Worm (Caenorhabditis elegans) whole organism, L2 larva: ENCODE measurements around the gene Y48E1C.4.

Experiments
- C34F6.9 ChIP-seq: fragments of 150-350 bp; optimal IDR thresholded peaks from 2 replicates; lab custom pipeline; 2014; ENCODE audit warnings: missing biosample characterization, missing genetic modification characterization
- F13H6.1 ChIP-seq: sonication (generic microtip); optimal IDR thresholded peaks from 2 replicates; lab custom pipeline; 2016; ENCODE audit warnings: missing genetic modification characterization, missing compliant biosample characterization
- Y55F3AM.14 ChIP-seq: fragments of 200-800 bp; sonication (Bioruptor generic); optimal IDR thresholded peaks from 2 replicates; lab custom pipeline; 2018; ENCODE audit warnings: mild to moderate bottlenecking, missing genetic modification characterization, missing compliant biosample characterization
- alr-1 ChIP-seq: fragments of 150-350 bp; optimal IDR thresholded peaks from 2 replicates; lab custom pipeline; 2014; ENCODE audit warnings: missing biosample characterization, missing genetic modification characterization
- aly-2 ChIP-seq: fragments of 150-350 bp; optimal IDR thresholded peaks from 2 replicates; lab custom pipeline; 2014; ENCODE audit warnings: missing biosample characterization, missing genetic modification characterization
- ama-1 ChIP-seq: fragments of 150-350 bp; optimal IDR thresholded peaks from 2 replicates; lab custom pipeline; 2018; ENCODE audit warnings: inconsistent platforms
- blmp-1 ChIP-seq: sonication (generic microtip); optimal IDR thresholded peaks from 2 replicates; lab custom pipeline; 2017; ENCODE audit warnings: missing genetic modification characterization, mild to moderate bottlenecking, missing compliant biosample characterization, antibody characterized with exemption, moderate library complexity; ENCODE audit not compliant: insufficient read depth
- ceh-16 ChIP-seq: fragments of 150-350 bp; optimal IDR thresholded peaks from 2 replicates; lab custom pipeline; 2014; ENCODE audit warnings: missing biosample characterization, missing genetic modification characterization
- crh-2 ChIP-seq: sonication (generic microtip); optimal IDR thresholded peaks from 2 replicates; lab custom pipeline; 2017; ENCODE audit warnings: missing biosample characterization, missing genetic modification characterization
- egl-27 ChIP-seq: sonication (generic microtip); optimal IDR thresholded peaks from 3 replicates; lab custom pipeline; 2017; ENCODE audit warnings: missing biosample characterization, missing genetic modification reagents, missing genetic modification characterization
- elt-3 ChIP-seq: sonication (generic microtip); optimal IDR thresholded peaks from 2 replicates; lab custom pipeline; 2017; ENCODE audit warnings: missing biosample characterization, missing genetic modification characterization
- fos-1 ChIP-seq: fragments of 150-350 bp; optimal IDR thresholded peaks from 2 replicates; lab custom pipeline; 2014; ENCODE audit warnings: missing biosample characterization, missing genetic modification characterization
- gmeb-1 ChIP-seq: fragments of 150-350 bp; optimal IDR thresholded peaks from 2 replicates; lab custom pipeline; 2014; ENCODE audit warnings: missing biosample characterization, missing genetic modification characterization
- lin-13 ChIP-seq: fragments of 150-350 bp; optimal IDR thresholded peaks from 2 replicates; lab custom pipeline; 2014; ENCODE audit warnings: missing biosample characterization, missing genetic modification reagents, missing genetic modification characterization
- lsy-2 ChIP-seq, 2 experiments: fragments of 150-350 bp in 1 of 2; sonication (generic microtip) in 1 of 2; optimal IDR thresholded peaks; 2 replicates each; lab custom pipeline; 2014 to 2017; ENCODE audit warnings: missing biosample characterization in 2 of 2, missing genetic modification characterization in 2 of 2
- mab-5 ChIP-seq: fragments of 150-350 bp; optimal IDR thresholded peaks from 2 replicates; lab custom pipeline; 2014; ENCODE audit warnings: missing biosample characterization, missing genetic modification characterization
- mbf-1 ChIP-seq: sonication (generic microtip); optimal IDR thresholded peaks from 2 replicates; lab custom pipeline; 2017; ENCODE audit warnings: missing biosample characterization, missing genetic modification characterization
- mdl-1 ChIP-seq, 2 experiments: fragments of 150-350 bp in 1 of 2; sonication (generic microtip) in 1 of 2; optimal IDR thresholded peaks; 2 replicates each; lab custom pipeline; 2017; ENCODE audit warnings: missing biosample characterization in 2 of 2, missing genetic modification characterization in 2 of 2
- nhr-11 ChIP-seq: fragments of 150-350 bp; optimal IDR thresholded peaks from 2 replicates; lab custom pipeline; 2014; ENCODE audit warnings: missing biosample characterization, missing genetic modification characterization
- nhr-12 ChIP-seq: fragments of 150-350 bp; optimal IDR thresholded peaks from 2 replicates; lab custom pipeline; 2014; ENCODE audit warnings: missing biosample characterization, missing genetic modification characterization
- nhr-129 ChIP-seq: fragments of 150-350 bp; optimal IDR thresholded peaks from 2 replicates; lab custom pipeline; 2014; ENCODE audit warnings: missing biosample characterization, missing genetic modification characterization
- nhr-21 ChIP-seq: fragments of 150-350 bp; optimal IDR thresholded peaks from 2 replicates; lab custom pipeline; 2014; ENCODE audit warnings: missing biosample characterization, missing genetic modification characterization
- nhr-23 ChIP-seq: fragments of 150-350 bp; optimal IDR thresholded peaks from 2 replicates; lab custom pipeline; 2014; ENCODE audit warnings: missing biosample characterization, missing genetic modification reagents, missing genetic modification characterization
- nhr-237 ChIP-seq: fragments of 150-350 bp; optimal IDR thresholded peaks from 2 replicates; lab custom pipeline; 2014; ENCODE audit warnings: missing biosample characterization, missing genetic modification characterization
- nhr-25 ChIP-seq: fragments of 150-350 bp; sonication (generic microtip); optimal IDR thresholded peaks from 3 replicates; lab custom pipeline; 2014; ENCODE audit warnings: missing biosample characterization, missing genetic modification characterization
- nhr-6 ChIP-seq: fragments of 150-350 bp; optimal IDR thresholded peaks from 2 replicates; lab custom pipeline; 2014; ENCODE audit warnings: missing biosample characterization, missing genetic modification characterization
- sem-4 ChIP-seq: fragments of 150-350 bp; optimal IDR thresholded peaks from 2 replicates; lab custom pipeline; 2014; ENCODE audit warnings: missing biosample characterization, missing genetic modification reagents, missing genetic modification characterization
- skn-1 ChIP-seq: sonication (generic microtip); optimal IDR thresholded peaks from 2 replicates; lab custom pipeline; 2017; ENCODE audit warnings: missing biosample characterization, missing genetic modification characterization
- sma-3 ChIP-seq: sonication (generic microtip); optimal IDR thresholded peaks from 2 replicates; lab custom pipeline; 2016; ENCODE audit warnings: missing genetic modification reagents, missing genetic modification characterization, missing compliant biosample characterization
- sma-9 ChIP-seq, 2 experiments: fragments of 150-350 bp in 1 of 2; sonication (generic microtip) in 1 of 2; optimal IDR thresholded peaks; 2 replicates each; lab custom pipeline; 2014 to 2016; ENCODE audit warnings: missing genetic modification characterization in 2 of 2, mild to moderate bottlenecking in 1 of 2, missing biosample characterization in 1 of 2, missing compliant biosample characterization in 1 of 2, missing genetic modification reagents in 1 of 2, moderate library complexity in 1 of 2
- snpc-4 ChIP-seq: fragments of 150-350 bp; optimal IDR thresholded peaks from 2 replicates; lab custom pipeline; 2014; ENCODE audit warnings: missing biosample characterization, missing genetic modification characterization
- unc-39 ChIP-seq: fragments of 150-350 bp; optimal IDR thresholded peaks from 2 replicates; lab custom pipeline; 2014; ENCODE audit warnings: missing biosample characterization, missing genetic modification characterization
- unc-55 ChIP-seq: fragments of 150-350 bp; sonication (generic microtip); optimal IDR thresholded peaks from 3 replicates; lab custom pipeline; 2014; ENCODE audit warnings: missing biosample characterization, missing genetic modification reagents, missing genetic modification characterization
- unc-62 ChIP-seq: fragments of 150-350 bp; optimal IDR thresholded peaks from 2 replicates; lab custom pipeline; 2014; ENCODE audit warnings: missing biosample characterization, missing genetic modification reagents, missing genetic modification characterization
- ztf-1 ChIP-seq: fragments of 200-800 bp; sonication (Bioruptor generic); conservative IDR thresholded peaks from 2 replicates; pipeline ENCODE4 v1.3.6; 2022; ENCODE audit warnings: missing genetic modification characterization, missing compliant biosample characterization
- ztf-4 ChIP-seq: fragments of 150-350 bp; optimal IDR thresholded peaks from 2 replicates; lab custom pipeline; 2014; ENCODE audit warnings: missing biosample characterization, missing genetic modification characterization

Gene Y48E1C.4

DNA sequence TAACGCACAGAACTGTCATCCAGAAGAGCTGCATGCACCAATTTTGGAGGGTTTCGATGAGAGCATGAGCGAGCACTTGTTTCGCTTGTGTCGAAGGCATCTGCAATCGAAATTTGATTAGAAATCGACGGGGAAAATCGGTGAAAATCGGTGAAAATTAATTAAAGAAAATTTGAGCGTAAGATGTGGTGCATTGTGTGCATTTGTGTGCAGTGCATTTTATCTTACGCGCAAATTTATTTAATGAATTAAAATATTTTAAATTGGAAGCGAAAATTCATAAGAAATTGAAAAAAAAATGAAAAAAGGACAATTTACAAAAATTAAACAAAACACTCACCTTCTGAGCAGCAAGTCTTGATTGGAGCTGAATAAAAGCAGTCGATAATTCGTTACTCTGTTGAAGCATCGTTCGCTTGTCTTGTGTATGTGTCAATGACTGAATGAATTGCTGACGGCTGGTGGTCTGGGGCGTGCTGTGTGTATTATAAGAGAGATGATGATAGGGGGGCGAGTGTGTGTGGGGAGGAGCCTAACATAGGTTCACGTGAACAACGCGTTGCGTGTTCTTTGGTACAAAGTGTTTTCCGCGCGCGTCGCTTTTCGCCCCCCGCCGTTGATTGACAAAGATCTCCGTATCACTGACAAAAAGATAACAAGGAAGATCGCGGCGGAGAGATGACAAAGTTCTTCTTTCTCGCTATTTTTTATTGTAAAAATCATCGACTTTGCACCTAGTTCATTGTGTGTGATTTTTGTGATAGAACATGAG, 25.2 kb upstream of the Y48E1C.4 start (continued):
- TF ChIP-seq ztf-4 (tag; lab: Kevin White, UChicago) (peak; percentile 86), lsy-2 (tag; optimal IDR thresholded peaks at IDR 0.05; lab: Kevin White, UChicago) (peak in 1 of 2 experiments; percentile 42), skn-1 (peak; percentile 17), nhr-23 (no peak), F13H6.1 (tag; lab: Kevin White, UChicago) (peak; percentile 92), mab-5 (tag; lab: Kevin White, UChicago) (no peak), ceh-16 (tag; lab: Kevin White, UChicago) (no peak), ama-1 (peak; percentile 95)

- no peak for TF ChIP-seq nhr-237 (tag; lab: Kevin White, UChicago)
- TF ChIP-seq alr-1 = no peak
- peak; percentile 80 for TF ChIP-seq Y55F3AM.14 (GFP tag; lab: Kevin White, UChicago)
- no peak for TF ChIP-seq mbf-1
- TF ChIP-seq nhr-129 = peak; percentile 60
- TF ChIP-seq sem-4 (tag; lab: Kevin White, UChicago) = peak; percentile 59
- TF ChIP-seq skn-1 = peak; percentile 70
- peak; percentile 84 for TF ChIP-seq nhr-6
- peak; percentile 60 for TF ChIP-seq blmp-1 (tag; lab: Kevin White, UChicago)
- TF ChIP-seq nhr-25 (tag; lab: Kevin White, UChicago) = peak; percentile 89
- TF ChIP-seq nhr-12 (tag; lab: Kevin White, UChicago) = peak; percentile 12
- peak; percentile 69 for TF ChIP-seq gmeb-1
- TF ChIP-seq lsy-2 (tag; optimal IDR thresholded peaks at IDR 0.05; lab: Kevin White, UChicago) = peak; percentile 58 to 83
- no peak for TF ChIP-seq elt-3 (tag; lab: Kevin White, UChicago)
- TF ChIP-seq mdl-1 (tag; optimal IDR thresholded peaks at IDR 0.05; lab: Kevin White, UChicago) = no peak
- TF ChIP-seq nhr-11 (tag; lab: Kevin White, UChicago) = no peak
- TF ChIP-seq sma-9 (GFP tag; optimal IDR thresholded peaks at IDR 0.05; lab: Kevin White, UChicago) = peak; percentile 75
- no peak for TF ChIP-seq sma-9 (tag; optimal IDR thresholded peaks at IDR 0.05; lab: Kevin White, UChicago)
- peak; percentile 28 for TF ChIP-seq fos-1 (tag; lab: Kevin White, UChicago)
- TF ChIP-seq sma-3 (GFP tag; lab: Kevin White, UChicago) = peak; percentile 85
- TF ChIP-seq crh-2 (tag; lab: Kevin White, UChicago) = peak; percentile 89
- peak; percentile 57 for TF ChIP-seq C34F6.9
- TF ChIP-seq unc-62 (GFP tag; lab: Kevin White, UChicago) = peak; percentile 32
- peak; percentile 77 for TF ChIP-seq lin-13 (GFP tag; lab: Kevin White, UChicago)
- peak; percentile 96 for TF ChIP-seq ama-1
- TF ChIP-seq egl-27 (tag; lab: Kevin White, UChicago) = no peak
- TF ChIP-seq ztf-1 (GFP tag; lab: Robert Waterston, UW) = no peak
- peak; percentile 75 for TF ChIP-seq F13H6.1 (tag; lab: Kevin White, UChicago)
- peak; percentile 42 for TF ChIP-seq unc-55 (GFP tag; lab: Kevin White, UChicago)
- no peak for TF ChIP-seq snpc-4 (tag; lab: Kevin White, UChicago)
- no peak for TF ChIP-seq aly-2
- peak; percentile 91 for TF ChIP-seq ztf-4 (tag; lab: Kevin White, UChicago)
- TF ChIP-seq nhr-21 = peak; percentile 89
Observed at ce11 chrII:13460592-13461395, 24.2 kb upstream of the Y48E1C.4 start, which contains the start of gene pqn-27. Gene pqn-27, minus strand, starts transcription at chrII:13460642.

- TF ChIP-seq lin-13 (GFP tag; lab: Kevin White, UChicago) (no peak), nhr-129 (peak; percentile 27), unc-55 (GFP tag; lab: Kevin White, UChicago) (peak; percentile 29), mdl-1 (tag; optimal IDR thresholded peaks at IDR 0.05; lab: Kevin White, UChicago) (no peak), C34F6.9 (peak; percentile 48), unc-39 (tag; lab: Kevin White, UChicago) (no peak), F13H6.1 (tag; lab: Kevin White, UChicago) (peak; percentile 20), snpc-4 (tag; lab: Kevin White, UChicago) (peak; percentile 58), crh-2 (tag; lab: Kevin White, UChicago) (peak; percentile 5), sma-9 (GFP tag; optimal IDR thresholded peaks at IDR 0.05; lab: Kevin White, UChicago) (peak; percentile 24), sma-9 (tag; optimal IDR thresholded peaks at IDR 0.05; lab: Kevin White, UChicago) (no peak), fos-1 (tag; lab: Kevin White, UChicago) (peak; percentile 22)
Observed at ce11 chrII:13456622-13457021, 20.0 kb upstream of the Y48E1C.4 start.
